Worm (Caenorhabditis elegans) whole organism, midembryonic: ENCODE measurements around the gene R04E5.7.

Experiments
- T22C8.4 ChIP-seq: fragments of 200-800 bp; sonication (Bioruptor generic); IDR thresholded peaks from 2 replicates; pipeline ENCODE4 v1.3.6; 2022; ENCODE audit warnings: missing genetic modification characterization, missing compliant biosample characterization
- cog-1 ChIP-seq: sonication (generic microtip); optimal IDR thresholded peaks from 2 replicates; lab custom pipeline; 2016; ENCODE audit warnings: missing genetic modification characterization, missing compliant biosample characterization
- flt-1 ChIP-seq: fragments of 200-800 bp; sonication (Bioruptor generic); IDR thresholded peaks from 2 replicates; pipeline ENCODE4 v1.3.6; 2022; ENCODE audit warnings: missing genetic modification characterization, missing compliant biosample characterization
- klf-2 ChIP-seq: fragments of 200-800 bp; sonication (Bioruptor generic); conservative IDR thresholded peaks from 2 replicates; pipeline ENCODE4 v1.3.6; 2022; ENCODE audit warnings: missing genetic modification reagents, missing genetic modification characterization, missing compliant biosample characterization
- med-1 ChIP-seq: sonication (generic microtip); optimal IDR thresholded peaks from 2 replicates; lab custom pipeline; 2017; ENCODE audit warnings: missing genetic modification characterization, mild to moderate bottlenecking, missing compliant biosample characterization, antibody characterized with exemption, missing genetic modification reagents; ENCODE audit not compliant: insufficient read depth
- ref-1 ChIP-seq: fragments of 200-800 bp; sonication (Bioruptor generic); conservative IDR thresholded peaks from 2 replicates; pipeline ENCODE4 v1.3.6; 2022; ENCODE audit warnings: missing genetic modification reagents, missing genetic modification characterization, missing compliant biosample characterization
- tab-1 ChIP-seq: fragments of 200-800 bp; sonication (Bioruptor generic); IDR thresholded peaks from 2 replicates; pipeline ENCODE4 v1.3.6; 2022; ENCODE audit warnings: missing genetic modification characterization, missing compliant biosample characterization
- ztf-23 ChIP-seq: fragments of 200-800 bp; sonication (Bioruptor generic); IDR thresholded peaks from 2 replicates; pipeline ENCODE4 v1.3.6; 2022; ENCODE audit warnings: missing genetic modification reagents, missing genetic modification characterization, missing compliant biosample characterization
- ztf-29 ChIP-seq: fragments of 200-800 bp; sonication (Bioruptor generic); IDR thresholded peaks from 2 replicates; pipeline ENCODE4 v1.3.6; 2022; ENCODE audit warnings: missing genetic modification reagents, missing genetic modification characterization, missing compliant biosample characterization

Gene R04E5.7

DNA sequence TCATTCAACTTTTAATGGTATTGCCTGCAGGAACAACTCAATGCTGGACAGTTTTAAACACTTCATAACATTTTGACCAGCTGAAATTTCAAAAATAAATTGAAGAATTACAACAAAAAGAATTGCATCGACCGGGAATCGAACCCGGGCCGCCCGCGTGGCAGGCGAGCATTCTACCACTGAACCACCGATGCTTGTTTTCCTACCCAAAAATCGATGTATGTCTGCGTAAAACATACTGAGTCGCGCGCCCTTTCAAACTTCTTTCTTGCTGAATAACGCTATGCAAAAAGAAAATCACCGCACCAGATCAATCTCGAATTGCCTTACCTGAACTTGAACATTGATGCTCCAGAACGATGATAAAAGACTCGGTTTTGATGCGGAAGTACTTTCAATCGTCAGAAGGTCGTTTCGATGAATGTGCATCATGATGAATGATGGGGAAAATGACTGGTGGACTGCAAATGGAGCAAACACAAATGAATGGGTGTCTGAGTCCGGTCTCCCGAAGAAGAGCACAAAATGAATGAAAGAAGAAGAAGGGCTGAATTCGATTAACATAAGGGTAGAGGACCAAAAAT is at the start of gene R04E5.7:
R04E5.7 (minus strand) TSS at position 564 of the 584 bp plus-strand sequence.
- TF ChIP-seq tab-1 (no peak), med-1 (no peak), T22C8.4 (GFP tag; lab: Robert Waterston, UW) (peak; percentile 61; the same call in 1 of the 2 replicates), klf-2 (GFP tag; lab: Robert Waterston, UW) (no peak), ztf-23 (GFP tag; lab: Robert Waterston, UW) (peak; percentile 65; the same call in 1 of the 2 replicates), ztf-29 (no peak), ref-1 (GFP tag; lab: Robert Waterston, UW) (no peak), flt-1 (GFP tag; lab: Robert Waterston, UW) (peak; percentile 75)

DNA sequence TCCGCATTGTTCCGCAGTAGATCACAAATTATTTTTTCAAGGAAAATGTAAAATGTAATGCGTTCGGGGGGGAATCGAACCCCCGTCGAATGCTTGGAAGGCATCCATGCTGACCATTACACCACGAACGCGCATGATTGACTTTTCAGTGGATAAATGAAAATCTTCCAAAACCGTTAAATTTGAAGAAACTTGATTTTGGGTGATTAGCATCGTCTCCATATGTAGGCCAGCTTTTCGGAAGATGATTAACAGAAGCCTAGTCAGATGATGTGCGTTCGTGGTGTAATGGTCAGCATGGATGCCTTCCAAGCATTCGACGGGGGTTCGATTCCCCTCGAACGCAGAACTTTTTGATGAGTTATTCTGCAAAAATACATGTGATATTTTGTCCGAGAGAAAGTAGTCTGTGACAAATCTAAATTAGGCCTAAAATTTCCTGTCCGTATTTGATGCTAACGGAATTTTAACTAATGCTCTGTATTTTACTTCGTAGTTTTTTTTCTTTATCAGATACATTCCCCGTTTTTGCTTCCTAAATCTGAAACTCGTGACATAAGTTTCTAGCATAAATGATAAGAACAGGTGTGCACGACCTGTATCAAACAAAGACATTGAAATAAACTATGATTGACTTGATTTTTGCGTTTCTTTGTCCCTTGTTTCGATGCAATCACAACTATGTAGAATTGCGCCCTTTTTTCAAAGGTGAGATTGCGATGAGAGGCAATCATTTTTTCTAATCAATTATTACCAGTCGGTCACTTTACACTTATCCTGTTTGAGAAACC is 49.6 kb upstream of the R04E5.7 start, which contains the start of gene C28G1.10:
C28G1.10 (plus strand) TSS at position 676 of the 791 bp plus-strand sequence.
- TF ChIP-seq klf-2 (GFP tag; lab: Robert Waterston, UW) = peak; percentile 61; the same call in 1 of the 2 replicates
- TF ChIP-seq flt-1 (GFP tag; lab: Robert Waterston, UW) = no peak

DNA sequence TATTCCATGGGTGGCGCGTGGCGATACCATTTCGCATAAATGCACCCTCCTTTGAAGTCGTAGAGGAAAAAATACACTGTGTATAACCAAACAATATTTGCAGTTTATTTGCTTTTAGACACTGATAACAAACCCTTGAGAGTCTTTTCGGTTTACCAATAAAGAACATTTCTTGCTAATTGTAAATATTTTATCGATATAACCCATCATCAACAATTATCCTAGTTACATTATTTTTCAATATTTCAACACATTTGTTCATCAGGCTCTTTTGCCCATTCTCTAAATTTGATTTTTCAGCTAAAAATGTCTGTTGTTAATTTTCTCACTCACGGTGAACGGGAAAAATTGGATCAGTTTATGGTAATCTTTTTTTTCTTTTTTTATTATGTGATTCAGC is 46.9 kb upstream of the R04E5.7 start, which contains the start of gene ubc-23:
ubc-23 (plus strand) TSS at position 301 of the 400 bp plus-strand sequence.
- TF ChIP-seq flt-1 (GFP tag; lab: Robert Waterston, UW) = no peak
- TF ChIP-seq ref-1 (GFP tag; lab: Robert Waterston, UW) = no peak
- TF ChIP-seq med-1 = no peak
- no peak for TF ChIP-seq ztf-29
- no peak for TF ChIP-seq tab-1
- TF ChIP-seq klf-2 (GFP tag; lab: Robert Waterston, UW) = no peak
- TF ChIP-seq cog-1 = no peak
- no peak for TF ChIP-seq T22C8.4 (GFP tag; lab: Robert Waterston, UW)
- TF ChIP-seq ztf-23 (GFP tag; lab: Robert Waterston, UW) = no peak

DNA sequence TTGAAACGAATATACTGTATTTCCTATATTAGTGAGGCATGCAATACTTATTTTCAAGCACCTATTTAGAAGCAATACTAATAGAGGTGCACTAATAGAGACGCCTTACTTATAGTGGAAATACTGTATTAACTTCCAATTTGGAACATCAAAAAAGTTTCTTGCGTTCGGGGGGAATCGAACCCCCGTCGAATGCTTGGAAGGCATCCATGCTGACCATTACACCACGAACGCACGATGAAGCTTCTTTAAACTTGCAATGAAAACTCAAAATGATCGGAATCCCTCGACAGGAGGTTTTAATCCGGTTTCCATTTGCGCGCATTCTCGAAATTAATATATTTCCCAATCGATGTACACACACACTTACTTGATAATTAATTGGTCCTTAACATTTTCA is 41.1 kb upstream of the R04E5.7 start:
- no peak for TF ChIP-seq med-1
- no peak for TF ChIP-seq ztf-29
- TF ChIP-seq ztf-23 (GFP tag; lab: Robert Waterston, UW) = no peak
- no peak for TF ChIP-seq tab-1
- no peak for TF ChIP-seq cog-1
- no peak for TF ChIP-seq T22C8.4 (GFP tag; lab: Robert Waterston, UW)
- no peak for TF ChIP-seq flt-1 (GFP tag; lab: Robert Waterston, UW)
- no peak for TF ChIP-seq ref-1 (GFP tag; lab: Robert Waterston, UW)
- no peak for TF ChIP-seq klf-2 (GFP tag; lab: Robert Waterston, UW)

DNA sequence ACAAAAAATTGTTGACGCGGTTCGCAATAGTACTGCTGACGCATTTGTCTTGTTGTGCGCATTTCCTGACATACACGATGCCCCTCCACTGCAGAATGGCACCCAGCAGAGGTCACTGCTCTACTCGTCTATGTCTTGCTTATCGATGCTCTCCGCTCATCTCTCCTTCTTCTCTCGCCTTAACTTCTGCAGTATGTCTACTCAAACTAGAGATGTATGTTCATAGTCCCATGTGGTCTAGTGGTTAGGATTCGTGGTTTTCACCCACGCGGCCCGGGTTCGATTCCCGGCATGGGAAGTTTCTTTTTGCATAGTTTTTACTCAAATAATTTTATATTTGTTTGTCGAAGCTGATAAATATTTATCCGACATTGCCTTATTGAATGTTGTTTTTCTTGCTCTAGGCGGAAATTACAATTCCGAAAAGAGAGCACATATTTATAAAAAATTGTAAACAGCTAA is 38.9 kb upstream of the R04E5.7 start, which contains the start of gene C28G1.2:
C28G1.2 (plus strand) TSS at position 130 of the 462 bp plus-strand sequence.
- peak; percentile 86 for TF ChIP-seq med-1
- TF ChIP-seq ztf-23 (GFP tag; lab: Robert Waterston, UW) = peak; percentile 98
- peak; percentile 98 for TF ChIP-seq tab-1
- peak; percentile 95 for TF ChIP-seq klf-2 (GFP tag; lab: Robert Waterston, UW)
- peak; percentile 93 for TF ChIP-seq cog-1
- peak; percentile 97 for TF ChIP-seq T22C8.4 (GFP tag; lab: Robert Waterston, UW)
- TF ChIP-seq ztf-29 = peak; percentile 97
- peak; percentile 96 for TF ChIP-seq ref-1 (GFP tag; lab: Robert Waterston, UW)
- TF ChIP-seq flt-1 (GFP tag; lab: Robert Waterston, UW) = peak; percentile 99

DNA sequence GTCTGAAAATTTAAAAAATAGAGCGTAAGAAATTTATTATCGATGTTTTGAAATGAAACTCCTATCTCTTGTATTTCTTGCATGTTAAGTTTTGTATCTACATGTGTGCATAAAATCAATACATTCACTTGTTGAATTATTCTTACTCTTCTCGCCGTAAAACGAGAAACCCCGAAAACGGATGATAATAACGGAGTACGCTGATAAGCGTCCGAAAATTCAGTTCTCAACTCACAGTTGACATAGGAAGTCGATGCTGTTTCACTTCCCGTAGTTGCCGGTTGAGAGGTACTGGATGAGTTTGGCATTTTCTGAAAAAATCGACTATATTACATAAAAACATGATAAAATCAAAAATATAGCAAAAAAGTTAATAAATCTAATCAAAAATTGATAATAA is 38.3 kb upstream of the R04E5.7 start, which contains the start of gene sec-15:
sec-15 (minus strand) TSS at position 311 of the 400 bp plus-strand sequence.
- TF ChIP-seq tab-1 = no peak
- no peak for TF ChIP-seq ztf-29
- no peak for TF ChIP-seq ref-1 (GFP tag; lab: Robert Waterston, UW)
- TF ChIP-seq ztf-23 (GFP tag; lab: Robert Waterston, UW) = no peak
- TF ChIP-seq cog-1 = no peak
- TF ChIP-seq klf-2 (GFP tag; lab: Robert Waterston, UW) = no peak
- TF ChIP-seq med-1 = no peak
- no peak for TF ChIP-seq flt-1 (GFP tag; lab: Robert Waterston, UW)
- no peak for TF ChIP-seq T22C8.4 (GFP tag; lab: Robert Waterston, UW)

DNA sequence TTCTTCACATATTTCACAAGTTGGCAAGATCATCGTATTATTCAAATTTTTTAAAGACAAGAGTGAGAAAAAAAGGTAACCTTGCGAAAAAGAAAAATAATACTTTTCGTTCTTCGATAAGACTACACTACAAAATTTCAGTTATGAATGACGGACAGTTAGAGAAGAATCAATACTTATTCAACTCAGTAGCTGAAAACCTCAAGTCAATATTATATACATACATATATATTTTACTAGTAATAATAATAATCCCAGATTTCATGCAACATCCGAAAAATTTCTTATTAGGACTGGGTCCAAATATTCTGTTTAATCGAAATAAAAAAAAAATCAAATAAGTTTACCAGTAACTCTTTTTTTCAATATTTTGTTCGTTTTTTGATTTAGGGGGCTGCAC is 34.1 kb upstream of the R04E5.7 start, which contains the start of gene C28G1.6:
C28G1.6 (minus strand) TSS at position 101 of the 400 bp plus-strand sequence.
- TF ChIP-seq klf-2 (GFP tag; lab: Robert Waterston, UW) (no peak), ztf-23 (GFP tag; lab: Robert Waterston, UW) (no peak), med-1 (no peak)

DNA sequence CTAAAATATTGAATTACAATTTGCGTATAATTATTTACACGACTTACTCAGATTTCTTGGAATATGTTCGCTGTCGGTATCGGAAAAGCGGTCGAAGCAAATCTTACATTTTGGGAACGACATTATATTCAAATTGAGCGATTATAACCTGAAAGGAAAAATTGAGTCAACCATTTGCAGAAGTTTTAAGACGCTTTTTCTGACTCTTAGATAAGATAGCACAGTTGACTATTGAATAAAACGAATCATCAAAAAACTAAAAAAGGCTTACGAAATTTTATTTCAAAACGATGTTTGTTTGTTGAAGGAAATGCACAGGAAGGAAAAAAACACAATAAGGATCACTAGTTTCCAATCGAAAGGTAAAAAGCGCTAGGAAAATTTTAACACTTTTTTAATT is 31.3 kb upstream of the R04E5.7 start, which contains the start of gene rcs-1:
rcs-1 (minus strand) TSS at position 176 of the 400 bp plus-strand sequence.
- TF ChIP-seq flt-1 (GFP tag; lab: Robert Waterston, UW) (no peak), tab-1 (no peak), T22C8.4 (GFP tag; lab: Robert Waterston, UW) (no peak), med-1 (no peak), cog-1 (no peak), ref-1 (GFP tag; lab: Robert Waterston, UW) (no peak), ztf-29 (no peak), klf-2 (GFP tag; lab: Robert Waterston, UW) (no peak), ztf-23 (GFP tag; lab: Robert Waterston, UW) (no peak)

DNA sequence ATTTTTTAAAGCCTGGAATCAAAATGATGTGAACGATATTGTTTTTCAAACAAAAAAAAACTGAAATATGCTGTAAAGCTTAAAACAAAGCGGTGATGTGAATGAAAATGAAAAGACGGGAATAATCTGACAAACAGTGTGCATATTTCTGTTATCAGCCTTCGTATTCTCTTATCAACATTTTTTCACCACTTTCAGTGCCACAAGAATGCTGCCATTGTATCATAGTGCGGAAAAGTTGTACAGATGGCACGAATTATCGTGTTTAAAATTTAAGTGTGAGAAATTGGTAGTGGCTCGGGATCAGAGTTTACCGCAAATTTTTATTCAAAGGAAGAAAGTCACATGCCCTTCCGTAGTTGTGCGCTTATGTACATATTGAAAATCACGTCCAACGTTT is 27.4 kb upstream of the R04E5.7 start, which contains the start of gene ifd-1:
ifd-1 (minus strand) TSS at position 12 of the 400 bp plus-strand sequence.
- TF ChIP-seq ztf-29 (no peak), ztf-23 (GFP tag; lab: Robert Waterston, UW) (no peak), flt-1 (GFP tag; lab: Robert Waterston, UW) (no peak), cog-1 (no peak), tab-1 (no peak), klf-2 (GFP tag; lab: Robert Waterston, UW) (no peak), med-1 (no peak), T22C8.4 (GFP tag; lab: Robert Waterston, UW) (no peak), ref-1 (GFP tag; lab: Robert Waterston, UW) (no peak)
